Fruit fly (Drosophila melanogaster) whole organism, embryonic: ENCODE results near the gene CG3517.

ENCODE experiments used
- CG10209 ChIP-seq: fragments of 200-800 bp; sonication (Bioruptor generic); optimal IDR thresholded peaks from 3 replicates; lab custom pipeline; 2017; ENCODE audit warnings: missing biosample characterization, mild to moderate bottlenecking, missing genetic modification characterization, missing genetic modification reagents
- CG1233 ChIP-seq: fragments of 200-800 bp; sonication (Bioruptor generic); optimal IDR thresholded peaks from 4 replicates; lab custom pipeline; 2018; ENCODE audit warnings: missing biosample characterization, mild to moderate bottlenecking, missing genetic modification characterization
- CG12391 ChIP-seq: fragments of 200-800 bp; sonication (Bioruptor generic); optimal IDR thresholded peaks from 3 replicates; lab custom pipeline; 2018; ENCODE audit warnings: missing biosample characterization, mild to moderate bottlenecking, missing genetic modification characterization, moderate library complexity
- CG15479 ChIP-seq: fragments of 200-800 bp; sonication (Bioruptor generic); optimal IDR thresholded peaks from 3 replicates; lab custom pipeline; 2019; ENCODE audit warnings: missing biosample characterization, mild to moderate bottlenecking, missing genetic modification characterization, moderate library complexity
- CG16815 ChIP-seq: fragments of 200-800 bp; sonication (Bioruptor generic); optimal IDR thresholded peaks from 3 replicates; lab custom pipeline; 2017; ENCODE audit warnings: missing biosample characterization, mild to moderate bottlenecking, missing genetic modification characterization
- CG17328 ChIP-seq: fragments of 200-800 bp; sonication (Bioruptor generic); IDR thresholded peaks from 2 replicates; pipeline ENCODE4 v1.3.6; 2022; ENCODE audit warnings: missing biosample characterization, missing genetic modification characterization
- CG17612 ChIP-seq: fragments of 200-800 bp; sonication (Bioruptor generic); IDR thresholded peaks from 2 replicates; pipeline ENCODE4 v1.3.6; 2022; ENCODE audit warnings: missing biosample characterization, missing genetic modification characterization
- CG18764 ChIP-seq: fragments of 200-800 bp; sonication (Bioruptor generic); optimal IDR thresholded peaks from 3 replicates; lab custom pipeline; 2016; ENCODE audit warnings: missing biosample characterization, missing genetic modification characterization
- CG2120 ChIP-seq: fragments of 200-800 bp; sonication (Bioruptor generic); optimal IDR thresholded peaks from 3 replicates; lab custom pipeline; 2016; ENCODE audit warnings: missing biosample characterization, missing genetic modification characterization
- CG31441 ChIP-seq: fragments of 200-800 bp; sonication (Bioruptor generic); IDR thresholded peaks from 2 replicates; pipeline ENCODE4 v1.3.6; 2022; ENCODE audit warnings: missing biosample characterization, missing genetic modification characterization
- CG33213 ChIP-seq: fragments of 200-800 bp; sonication (Bioruptor generic); optimal IDR thresholded peaks from 3 replicates; lab custom pipeline; 2016; ENCODE audit warnings: missing biosample characterization, missing genetic modification characterization
- CG4328 ChIP-seq: fragments of 200-800 bp; sonication (Bioruptor generic); optimal IDR thresholded peaks from 3 replicates; lab custom pipeline; 2017; ENCODE audit warnings: missing biosample characterization, missing genetic modification reagents, missing genetic modification characterization
- CG4360 ChIP-seq: fragments of 200-800 bp; sonication (Bioruptor generic); IDR thresholded peaks from 2 replicates; pipeline ENCODE4 v1.3.6; 2022; ENCODE audit warnings: missing biosample characterization, missing genetic modification characterization
- CG7786 ChIP-seq: fragments of 200-800 bp; sonication (Bioruptor generic); optimal IDR thresholded peaks from 2 replicates; lab custom pipeline; 2016; ENCODE audit warnings: missing biosample characterization, missing genetic modification characterization
- CG7963 ChIP-seq: fragments of 200-800 bp; sonication (Bioruptor generic); IDR thresholded peaks from 3 replicates; pipeline ENCODE4 v1.3.6; 2022; ENCODE audit warnings: missing biosample characterization, missing genetic modification characterization; ENCODE audit not compliant: partially characterized antibody
- CoRest ChIP-seq: fragments of 200-800 bp; sonication (Bioruptor generic); optimal IDR thresholded peaks from 3 replicates; lab custom pipeline; 2018; ENCODE audit warnings: missing biosample characterization, mild to moderate bottlenecking, missing genetic modification characterization, moderate library complexity
- D19A ChIP-seq: fragments of 200-800 bp; optimal IDR thresholded peaks from 3 replicates; lab custom pipeline; 2019; ENCODE audit warnings: missing biosample characterization, mild to moderate bottlenecking, missing genetic modification characterization, moderate library complexity
- Dbx ChIP-seq: fragments of 200-800 bp; sonication (Bioruptor generic); IDR thresholded peaks from 3 replicates; pipeline ENCODE4 v1.3.6; 2022; ENCODE audit warnings: missing biosample characterization, missing genetic modification characterization
- Dek ChIP-seq: fragments of 200-800 bp; sonication (Bioruptor generic); optimal IDR thresholded peaks from 3 replicates; lab custom pipeline; 2019; ENCODE audit warnings: missing biosample characterization, mild to moderate bottlenecking, missing genetic modification characterization, moderate library complexity
- Fer1 ChIP-seq: fragments of 200-800 bp; sonication (Bioruptor generic); optimal IDR thresholded peaks from 2 replicates; lab custom pipeline; 2017; ENCODE audit warnings: missing biosample characterization, mild to moderate bottlenecking, missing genetic modification characterization
- GATAe ChIP-seq: fragments of 200-800 bp; sonication (Bioruptor generic); conservative IDR thresholded peaks from 2 replicates; pipeline ENCODE4 v1.3.6; 2022; ENCODE audit warnings: missing biosample characterization, missing genetic modification characterization
- Hey ChIP-seq: fragments of 200-800 bp; sonication (Bioruptor generic); optimal IDR thresholded peaks from 3 replicates; lab custom pipeline; 2018; ENCODE audit warnings: missing biosample characterization, mild to moderate bottlenecking, missing genetic modification characterization
- Hsf ChIP-seq: fragments of 200-800 bp; sonication (Bioruptor generic); optimal IDR thresholded peaks from 3 replicates; lab custom pipeline; 2016; ENCODE audit warnings: missing biosample characterization, missing genetic modification characterization
- MTF-1 ChIP-seq: fragments of 200-800 bp; sonication (Bioruptor generic); optimal IDR thresholded peaks from 2 replicates; lab custom pipeline; 2018; ENCODE audit warnings: missing biosample characterization, mild to moderate bottlenecking, missing genetic modification characterization, borderline replicate concordance
- Mes4 ChIP-seq: fragments of 200-800 bp; sonication (Bioruptor generic); optimal IDR thresholded peaks from 2 replicates; lab custom pipeline; 2016; ENCODE audit warnings: missing biosample characterization, missing genetic modification characterization
- NK7.1 ChIP-seq: fragments of 200-800 bp; sonication (Bioruptor generic); optimal IDR thresholded peaks from 3 replicates; lab custom pipeline; 2016; ENCODE audit warnings: missing biosample characterization, missing genetic modification characterization
- NfI ChIP-seq: fragments of 200-800 bp; sonication (Bioruptor generic); optimal IDR thresholded peaks from 3 replicates; lab custom pipeline; 2018; ENCODE audit warnings: missing biosample characterization, mild to moderate bottlenecking, missing genetic modification characterization, moderate library complexity
- Sry-β ChIP-seq: fragments of 200-800 bp; sonication (Bioruptor generic); optimal IDR thresholded peaks from 2 replicates; lab custom pipeline; 2018; ENCODE audit warnings: missing biosample characterization, mild to moderate bottlenecking, missing genetic modification characterization, moderate library complexity
- Trl ChIP-seq, 3 experiments: fragments of >200 bp in 2 of 3; fragments of 200-800 bp in 1 of 3; sonication (Bioruptor generic) in 1 of 3; optimal IDR thresholded peaks; 2 replicates in 1 of 3; 3 replicates in 2 of 3; lab custom pipeline; 2016 to 2017; ENCODE audit warnings: missing biosample characterization in 1 of 3, missing genetic modification characterization in 1 of 3
- Xbp1 ChIP-seq: fragments of 200-800 bp; sonication (Bioruptor generic); optimal IDR thresholded peaks from 3 replicates; lab custom pipeline; 2016; ENCODE audit warnings: missing biosample characterization, mild to moderate bottlenecking, missing genetic modification characterization
- amos ChIP-seq: fragments of 200-800 bp; sonication (Bioruptor generic); IDR thresholded peaks from 2 replicates; pipeline ENCODE4 v1.3.6; 2022; ENCODE audit warnings: missing biosample characterization, missing genetic modification characterization; ENCODE audit not compliant: partially characterized antibody
- bigmax ChIP-seq: fragments of 200-800 bp; sonication (Bioruptor generic); optimal IDR thresholded peaks from 2 replicates; lab custom pipeline; 2018; ENCODE audit warnings: missing biosample characterization, mild to moderate bottlenecking, missing genetic modification characterization
- ci ChIP-seq: fragments of 200-800 bp; sonication (Bioruptor generic); IDR thresholded peaks from 3 replicates; pipeline ENCODE4 v1.3.6; 2022; ENCODE audit warnings: missing biosample characterization, missing genetic modification characterization
- en ChIP-seq: fragments of 200-800 bp; sonication (Bioruptor generic); optimal IDR thresholded peaks from 2 replicates; lab custom pipeline; 2016; ENCODE audit warnings: missing biosample characterization, missing genetic modification characterization
- fd64A ChIP-seq: fragments of 200-800 bp; sonication (Bioruptor generic); optimal IDR thresholded peaks from 3 replicates; lab custom pipeline; 2018; ENCODE audit warnings: missing biosample characterization, mild to moderate bottlenecking, missing genetic modification characterization
- gcm ChIP-seq: fragments of 200-800 bp; sonication (Bioruptor generic); optimal IDR thresholded peaks from 2 replicates; lab custom pipeline; 2019; ENCODE audit warnings: missing biosample characterization, mild to moderate bottlenecking, missing genetic modification characterization, moderate library complexity
- grn ChIP-seq: fragments of 200-800 bp; sonication (Bioruptor generic); optimal IDR thresholded peaks from 3 replicates; lab custom pipeline; 2017; ENCODE audit warnings: missing biosample characterization, missing genetic modification characterization
- hb ChIP-seq: fragments of 200-800 bp; sonication (Bioruptor generic); IDR thresholded peaks from 3 replicates; pipeline ENCODE4 v1.3.6; 2022; ENCODE audit warnings: missing biosample characterization, missing genetic modification characterization; ENCODE audit not compliant: partially characterized antibody
- hth ChIP-seq: fragments of >200 bp; optimal IDR thresholded peaks from 2 replicates; lab custom pipeline; 2017; ENCODE audit warnings: inconsistent platforms
- klu ChIP-seq: fragments of 200-800 bp; sonication (Bioruptor generic); IDR thresholded peaks from 2 replicates; pipeline ENCODE4 v1.3.6; 2022; ENCODE audit warnings: missing biosample characterization, missing genetic modification characterization
- kni ChIP-seq: fragments of 200-800 bp; sonication (Bioruptor generic); optimal IDR thresholded peaks from 3 replicates; lab custom pipeline; 2017; ENCODE audit warnings: mild to moderate bottlenecking, missing biosample characterization, missing genetic modification reagents, missing genetic modification characterization
- lbe ChIP-seq: fragments of 200-800 bp; sonication (Bioruptor generic); optimal IDR thresholded peaks from 2 replicates; lab custom pipeline; 2016; ENCODE audit warnings: missing biosample characterization, mild to moderate bottlenecking, missing genetic modification characterization
- nmo ChIP-seq: fragments of 200-800 bp; sonication (Bioruptor generic); optimal IDR thresholded peaks from 2 replicates; lab custom pipeline; 2018; ENCODE audit warnings: missing biosample characterization, mild to moderate bottlenecking, missing genetic modification characterization, moderate library complexity
- nom ChIP-seq: fragments of 200-800 bp; sonication (Bioruptor generic); optimal IDR thresholded peaks from 2 replicates; lab custom pipeline; 2017; ENCODE audit warnings: missing biosample characterization, missing genetic modification characterization, mild to moderate bottlenecking, moderate library complexity, missing genetic modification reagents
- pb ChIP-seq: fragments of 200-800 bp; sonication (Bioruptor generic); optimal IDR thresholded peaks from 3 replicates; lab custom pipeline; 2016; ENCODE audit warnings: missing biosample characterization, missing genetic modification characterization
- pum ChIP-seq: fragments of 200-800 bp; sonication (Bioruptor generic); optimal IDR thresholded peaks from 2 replicates; lab custom pipeline; 2016; ENCODE audit warnings: missing biosample characterization, missing genetic modification characterization
- ro ChIP-seq: fragments of 200-800 bp; sonication (Bioruptor generic); IDR thresholded peaks from 2 replicates; pipeline ENCODE4 v1.3.6; 2022; ENCODE audit warnings: missing biosample characterization, missing genetic modification characterization
- row ChIP-seq: fragments of 200-800 bp; sonication (Bioruptor generic); IDR thresholded peaks from 3 replicates; pipeline ENCODE4 v1.3.6; 2022; ENCODE audit warnings: missing biosample characterization, missing genetic modification characterization
- sug ChIP-seq: fragments of 200-800 bp; optimal IDR thresholded peaks from 2 replicates; lab custom pipeline; 2019; ENCODE audit warnings: missing biosample characterization, mild to moderate bottlenecking, missing genetic modification characterization, moderate library complexity
- trh ChIP-seq: fragments of 200-800 bp; sonication (Bioruptor generic); optimal IDR thresholded peaks from 2 replicates; lab custom pipeline; 2016; ENCODE audit warnings: missing biosample characterization, missing genetic modification characterization
- zf30C ChIP-seq: fragments of 200-800 bp; sonication (Bioruptor generic); optimal IDR thresholded peaks from 3 replicates; lab custom pipeline; 2018; ENCODE audit warnings: missing biosample characterization, mild to moderate bottlenecking, missing genetic modification characterization

Gene CG3517

DNA sequence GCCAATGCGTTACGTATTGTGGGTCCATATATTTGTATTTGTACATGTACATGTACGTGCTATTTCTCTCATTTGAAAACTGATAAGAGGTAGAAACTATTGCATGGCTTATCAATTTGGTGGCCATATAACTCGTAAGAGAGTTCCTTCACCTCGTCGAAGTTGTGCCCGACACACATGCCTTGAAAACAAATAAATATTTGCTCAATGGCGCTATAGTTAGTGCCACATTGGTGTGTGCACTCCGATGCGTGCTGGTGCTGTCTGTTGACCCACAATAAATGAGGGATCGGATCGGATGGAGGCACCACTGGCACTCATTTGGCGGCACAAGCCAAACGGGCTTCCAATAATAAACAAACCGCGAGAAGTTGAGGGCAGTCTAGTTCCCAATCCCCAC, 47.2 kb upstream of the CG3517 start (continued):
- TF ChIP-seq NK7.1 (GFP tag; lab: Kevin White, UChicago) = no peak
- no peak for TF ChIP-seq Mes4 (GFP tag; lab: Kevin White, UChicago)
- peak; percentile 66 for TF ChIP-seq ci
- TF ChIP-seq CG1233 = peak; percentile 60
- no peak for TF ChIP-seq Xbp1 (GFP tag; lab: Kevin White, UChicago)
- TF ChIP-seq CG7786 (GFP tag; lab: Kevin White, UChicago) = no peak
- TF ChIP-seq klu = no peak
- no peak for TF ChIP-seq CG10209
- TF ChIP-seq nom (GFP tag; lab: Kevin White, UChicago) = no peak
- no peak for TF ChIP-seq Hey
- no peak for TF ChIP-seq Dek (tag; lab: Kevin White, UChicago)
- TF ChIP-seq CG2120 (GFP tag; lab: Kevin White, UChicago) = no peak
- no peak for TF ChIP-seq CG33213
- TF ChIP-seq sug (tag; lab: Kevin White, UChicago) = no peak
- TF ChIP-seq CG18764 = no peak
- TF ChIP-seq trh (GFP tag; lab: Kevin White, UChicago) = no peak
- TF ChIP-seq Fer1 (GFP tag; lab: Kevin White, UChicago) = no peak
- TF ChIP-seq hb (GFP tag; lab: Robert Waterston, UW) = no peak
- TF ChIP-seq row (GFP tag; lab: Robert Waterston, UW) = no peak
- peak; percentile 28 for TF ChIP-seq D19A
- TF ChIP-seq pb (GFP tag; lab: Kevin White, UChicago) = no peak
- no peak for TF ChIP-seq NfI (GFP tag; lab: Kevin White, UChicago)
- TF ChIP-seq MTF-1 (GFP tag; lab: Kevin White, UChicago) = peak; percentile 62
- TF ChIP-seq pum (GFP tag; lab: Kevin White, UChicago) = no peak
- TF ChIP-seq Trl (optimal IDR thresholded peaks at IDR 0.05; lab: Kevin White, UChicago) = no peak
- TF ChIP-seq Trl (GFP tag; optimal IDR thresholded peaks at IDR 0.05; lab: Kevin White, UChicago) = peak; percentile 42
- peak; percentile 25 for TF ChIP-seq grn
- TF ChIP-seq CG7963 (GFP tag; lab: Robert Waterston, UW) = no peak
- peak; percentile 93 for TF ChIP-seq gcm
- peak; percentile 74 for TF ChIP-seq fd64A (GFP tag; lab: Kevin White, UChicago)
- TF ChIP-seq CG31441 (GFP tag; lab: Robert Waterston, UW) = peak; percentile 37; the same call in 1 of the 2 replicates
- TF ChIP-seq CG17328 = no peak
- no peak for TF ChIP-seq en (GFP tag; lab: Kevin White, UChicago)
- no peak for TF ChIP-seq nmo (GFP tag; lab: Kevin White, UChicago)
- no peak for TF ChIP-seq hth (lab: Kevin White, UChicago)
- no peak for TF ChIP-seq zf30C
- TF ChIP-seq Sry-β (GFP tag; lab: Kevin White, UChicago) = peak; percentile 24
- TF ChIP-seq Dbx (GFP tag; lab: Robert Waterston, UW) = no peak
- TF ChIP-seq kni (GFP tag; lab: Kevin White, UChicago) = peak; percentile 80
- no peak for TF ChIP-seq CG16815 (GFP tag; lab: Kevin White, UChicago)
- TF ChIP-seq ro (GFP tag; lab: Robert Waterston, UW) = no peak
- TF ChIP-seq CoRest (tag; lab: Kevin White, UChicago) = peak; percentile 6
- no peak for TF ChIP-seq CG4328
- TF ChIP-seq CG15479 (GFP tag; lab: Kevin White, UChicago) = peak; percentile 17
- TF ChIP-seq CG12391 (tag; lab: Kevin White, UChicago) = no peak
- no peak for TF ChIP-seq Hsf (GFP tag; lab: Kevin White, UChicago)
- TF ChIP-seq CG4360 = peak; percentile 21; the same call in 1 of the 2 replicates
- no peak for TF ChIP-seq lbe (GFP tag; lab: Kevin White, UChicago)
- no peak for TF ChIP-seq GATAe (GFP tag; lab: Robert Waterston, UW)
- no peak for TF ChIP-seq amos (GFP tag; lab: Robert Waterston, UW)
- TF ChIP-seq bigmax (GFP tag; lab: Kevin White, UChicago) = no peak
- TF ChIP-seq CG17612 = no peak
